Fruit fly (Drosophila melanogaster) whole organism, prepupa: ENCODE data around the gene form3.

Experiments
- Blimp-1 ChIP-seq: fragments of 200-800 bp; sonication (Bioruptor generic); optimal IDR thresholded peaks from 3 replicates; lab custom pipeline; 2017; ENCODE audit warnings: missing biosample characterization, missing genetic modification characterization, mild to moderate bottlenecking, moderate library complexity, missing genetic modification reagents
- CG10631 ChIP-seq: fragments of 200-800 bp; sonication (Bioruptor generic); optimal IDR thresholded peaks from 2 replicates; lab custom pipeline; 2016; ENCODE audit warnings: missing biosample characterization, missing genetic modification characterization
- CG11294 ChIP-seq: fragments of 200-800 bp; sonication (Bioruptor generic); IDR thresholded peaks from 2 replicates; pipeline ENCODE4 v1.3.6; 2022; ENCODE audit warnings: missing biosample characterization, missing genetic modification characterization
- CG15336 ChIP-seq: fragments of 200-800 bp; sonication (Bioruptor generic); IDR thresholded peaks from 2 replicates; pipeline ENCODE4 v1.3.6; 2022; ENCODE audit warnings: missing biosample characterization, missing genetic modification characterization
- CG1621 ChIP-seq: fragments of 200-800 bp; sonication (Bioruptor generic); optimal IDR thresholded peaks from 3 replicates; lab custom pipeline; 2018; ENCODE audit warnings: missing biosample characterization, mild to moderate bottlenecking, missing genetic modification characterization
- CG16779 ChIP-seq: fragments of 200-800 bp; sonication (Bioruptor generic); optimal IDR thresholded peaks from 3 replicates; lab custom pipeline; 2017; ENCODE audit warnings: missing biosample characterization, mild to moderate bottlenecking, missing genetic modification characterization
- CG3032 ChIP-seq: fragments of 200-800 bp; optimal IDR thresholded peaks from 2 replicates; lab custom pipeline; 2019; ENCODE audit warnings: missing biosample characterization, mild to moderate bottlenecking, missing genetic modification characterization, moderate library complexity
- CG31627 ChIP-seq: fragments of 200-800 bp; sonication (Bioruptor generic); optimal IDR thresholded peaks from 3 replicates; lab custom pipeline; 2016; ENCODE audit warnings: missing biosample characterization, missing genetic modification characterization
- CG34406 ChIP-seq: fragments of 200-800 bp; sonication (Bioruptor generic); optimal IDR thresholded peaks from 3 replicates; lab custom pipeline; 2016; ENCODE audit warnings: missing biosample characterization, missing genetic modification characterization
- CG3919 ChIP-seq: fragments of 200-800 bp; sonication (Bioruptor generic); optimal IDR thresholded peaks from 3 replicates; lab custom pipeline; 2016; ENCODE audit warnings: missing biosample characterization, missing genetic modification characterization
- CG4318 ChIP-seq: fragments of 200-800 bp; sonication (Bioruptor generic); optimal IDR thresholded peaks from 3 replicates; lab custom pipeline; 2017; ENCODE audit warnings: missing biosample characterization, mild to moderate bottlenecking, missing genetic modification characterization
- CG6163 ChIP-seq: fragments of 200-800 bp; sonication (Bioruptor generic); IDR thresholded peaks from 3 replicates; pipeline ENCODE4 v1.3.6; 2022; ENCODE audit warnings: missing biosample characterization, missing genetic modification characterization
- CG6276 ChIP-seq: fragments of 200-800 bp; sonication (Bioruptor generic); optimal IDR thresholded peaks from 2 replicates; lab custom pipeline; 2017; ENCODE audit warnings: missing biosample characterization, mild to moderate bottlenecking, missing genetic modification characterization
- CG6808 ChIP-seq: fragments of 200-800 bp; sonication (Bioruptor generic); optimal IDR thresholded peaks from 3 replicates; lab custom pipeline; 2017; ENCODE audit warnings: missing biosample characterization, missing genetic modification characterization, mild to moderate bottlenecking, moderate library complexity, missing genetic modification reagents
- CG6854 ChIP-seq: fragments of 200-800 bp; sonication (Bioruptor generic); optimal IDR thresholded peaks from 2 replicates; lab custom pipeline; 2017; ENCODE audit warnings: missing biosample characterization, mild to moderate bottlenecking, missing genetic modification characterization
- CG7368 ChIP-seq: fragments of 200-800 bp; sonication (Bioruptor generic); optimal IDR thresholded peaks from 3 replicates; lab custom pipeline; 2016; ENCODE audit warnings: missing biosample characterization, missing genetic modification characterization
- CG8119 ChIP-seq: fragments of 200-800 bp; sonication (Bioruptor generic); IDR thresholded peaks from 3 replicates; pipeline ENCODE4 v1.3.6; 2022; ENCODE audit warnings: missing biosample characterization, missing genetic modification characterization
- CG8319 ChIP-seq: fragments of 200-800 bp; sonication (Bioruptor generic); optimal IDR thresholded peaks from 3 replicates; lab custom pipeline; 2016; ENCODE audit warnings: missing biosample characterization, missing genetic modification characterization
- CG8632 ChIP-seq: fragments of 200-800 bp; sonication (Bioruptor generic); optimal IDR thresholded peaks from 3 replicates; lab custom pipeline; 2016; ENCODE audit warnings: missing biosample characterization, missing genetic modification characterization
- CG9139 ChIP-seq: fragments of 200-800 bp; sonication (Bioruptor generic); optimal IDR thresholded peaks from 3 replicates; lab custom pipeline; 2017; ENCODE audit warnings: missing biosample characterization, mild to moderate bottlenecking, missing genetic modification characterization
- Eip75B ChIP-seq: fragments of 200-800 bp; sonication (Bioruptor generic); optimal IDR thresholded peaks from 3 replicates; lab custom pipeline; 2016; ENCODE audit warnings: missing biosample characterization, missing genetic modification characterization
- Eip78C ChIP-seq: fragments of 200-800 bp; sonication (Bioruptor generic); peaks from one replicate; lab custom pipeline; 2016; ENCODE audit warnings: missing biosample characterization, missing genetic modification characterization
- Eip93F ChIP-seq: fragments of 200-800 bp; sonication (Bioruptor generic); optimal IDR thresholded peaks from 2 replicates; lab custom pipeline; 2016; ENCODE audit warnings: missing biosample characterization, mild to moderate bottlenecking, missing genetic modification characterization
- Ets21C ChIP-seq: fragments of 200-800 bp; sonication (Bioruptor generic); optimal IDR thresholded peaks from 3 replicates; lab custom pipeline; 2016; ENCODE audit warnings: missing biosample characterization, missing genetic modification characterization
- Ets96B ChIP-seq: fragments of 200-800 bp; optimal IDR thresholded peaks from 2 replicates; lab custom pipeline; 2019; ENCODE audit warnings: missing biosample characterization, mild to moderate bottlenecking, missing genetic modification characterization, moderate library complexity
- Gug ChIP-seq: fragments of 200-800 bp; sonication (Bioruptor generic); IDR thresholded peaks from 2 replicates; pipeline ENCODE4 v1.3.6; 2022; ENCODE audit warnings: missing biosample characterization, missing genetic modification characterization
- Hr39 ChIP-seq: fragments of 200-800 bp; sonication (Bioruptor generic); optimal IDR thresholded peaks from 2 replicates; lab custom pipeline; 2016; ENCODE audit warnings: missing biosample characterization, missing genetic modification characterization
- Hr4 ChIP-seq: fragments of 200-800 bp; sonication (Bioruptor generic); optimal IDR thresholded peaks from 3 replicates; lab custom pipeline; 2016; ENCODE audit warnings: missing biosample characterization, missing genetic modification characterization
- Lpt ChIP-seq: fragments of 200-800 bp; sonication (Bioruptor generic); optimal IDR thresholded peaks from 3 replicates; lab custom pipeline; 2016; ENCODE audit warnings: missing biosample characterization, missing genetic modification characterization
- Met ChIP-seq: fragments of 200-800 bp; sonication (Bioruptor generic); optimal IDR thresholded peaks from 3 replicates; lab custom pipeline; 2016; ENCODE audit warnings: missing biosample characterization, missing genetic modification characterization
- OdsH ChIP-seq: fragments of 200-800 bp; sonication (Bioruptor generic); optimal IDR thresholded peaks from 3 replicates; lab custom pipeline; 2016; ENCODE audit warnings: missing biosample characterization, missing genetic modification characterization
- Smox ChIP-seq: fragments of 200-800 bp; sonication (Bioruptor generic); optimal IDR thresholded peaks from 3 replicates; lab custom pipeline; 2016; ENCODE audit warnings: missing biosample characterization, missing genetic modification characterization
- Sox102F ChIP-seq: fragments of 200-800 bp; sonication (Bioruptor generic); optimal IDR thresholded peaks from 2 replicates; lab custom pipeline; 2016; ENCODE audit warnings: missing biosample characterization, mild to moderate bottlenecking, missing genetic modification characterization
- Sox14 ChIP-seq: fragments of 200-800 bp; sonication (Bioruptor generic); optimal IDR thresholded peaks from 3 replicates; lab custom pipeline; 2016; ENCODE audit warnings: missing biosample characterization, missing genetic modification characterization
- Sox15 ChIP-seq: fragments of 200-800 bp; sonication (Bioruptor generic); optimal IDR thresholded peaks from 3 replicates; lab custom pipeline; 2016; ENCODE audit warnings: missing biosample characterization, missing genetic modification characterization
- achi ChIP-seq: fragments of 200-800 bp; sonication (Bioruptor generic); optimal IDR thresholded peaks from 3 replicates; lab custom pipeline; 2016; ENCODE audit warnings: missing biosample characterization, missing genetic modification characterization
- acj6 ChIP-seq: fragments of 200-800 bp; sonication (Bioruptor generic); optimal IDR thresholded peaks from 3 replicates; lab custom pipeline; 2016; ENCODE audit warnings: missing biosample characterization, missing genetic modification characterization
- cyc ChIP-seq: fragments of 200-800 bp; sonication (Bioruptor generic); optimal IDR thresholded peaks from 3 replicates; lab custom pipeline; 2016; ENCODE audit warnings: missing biosample characterization, missing genetic modification characterization
- dac ChIP-seq: fragments of 200-800 bp; sonication (Bioruptor generic); optimal IDR thresholded peaks from 2 replicates; lab custom pipeline; 2017; ENCODE audit warnings: missing biosample characterization, mild to moderate bottlenecking, missing genetic modification characterization
- dsx ChIP-seq: fragments of 200-800 bp; optimal IDR thresholded peaks from 3 replicates; lab custom pipeline; 2019; ENCODE audit warnings: missing biosample characterization, mild to moderate bottlenecking, missing genetic modification characterization, moderate library complexity; ENCODE audit not compliant: poor library complexity, severe bottlenecking
- eg ChIP-seq: fragments of 200-800 bp; sonication (Bioruptor generic); IDR thresholded peaks from 3 replicates; pipeline ENCODE4 v1.3.6; 2022; ENCODE audit warnings: missing biosample characterization, missing genetic modification characterization
- esn ChIP-seq: fragments of 200-800 bp; sonication (Bioruptor generic); optimal IDR thresholded peaks from 2 replicates; lab custom pipeline; 2016; ENCODE audit warnings: missing biosample characterization, mild to moderate bottlenecking, missing genetic modification characterization, moderate library complexity
- fd59A ChIP-seq: fragments of 200-800 bp; sonication (Bioruptor generic); optimal IDR thresholded peaks from 2 replicates; lab custom pipeline; 2017; ENCODE audit warnings: missing biosample characterization, mild to moderate bottlenecking, missing genetic modification characterization, missing genetic modification reagents
- fd85E ChIP-seq: fragments of 200-800 bp; sonication (Bioruptor generic); optimal IDR thresholded peaks from 3 replicates; lab custom pipeline; 2016; ENCODE audit warnings: missing biosample characterization, missing genetic modification characterization
- fkh ChIP-seq: fragments of 200-800 bp; sonication (Bioruptor generic); optimal IDR thresholded peaks from 3 replicates; lab custom pipeline; 2017; ENCODE audit warnings: missing biosample characterization, mild to moderate bottlenecking, missing genetic modification characterization, moderate library complexity
- lz ChIP-seq: fragments of 200-800 bp; sonication (Bioruptor generic); optimal IDR thresholded peaks from 3 replicates; lab custom pipeline; 2016; ENCODE audit warnings: missing biosample characterization, missing genetic modification characterization
- net ChIP-seq: fragments of 200-800 bp; sonication (Bioruptor generic); optimal IDR thresholded peaks from 3 replicates; lab custom pipeline; 2016; ENCODE audit warnings: missing biosample characterization, missing genetic modification characterization
- pdm3 ChIP-seq: fragments of 200-800 bp; sonication (Bioruptor generic); optimal IDR thresholded peaks from 3 replicates; lab custom pipeline; 2016; ENCODE audit warnings: missing biosample characterization, missing genetic modification characterization
- salr ChIP-seq, 2 experiments: fragments of 200-800 bp; sonication (Bioruptor generic); optimal IDR thresholded peaks; 3 replicates each; lab custom pipeline; 2016 to 2018; ENCODE audit warnings: missing biosample characterization in 2 of 2, missing genetic modification characterization in 2 of 2, mild to moderate bottlenecking in 1 of 2
- spab ChIP-seq: fragments of 200-800 bp; sonication (Bioruptor generic); optimal IDR thresholded peaks from 2 replicates; lab custom pipeline; 2017; ENCODE audit warnings: missing biosample characterization, mild to moderate bottlenecking, missing genetic modification characterization, missing genetic modification reagents
- ss ChIP-seq, 2 experiments: fragments of 200-800 bp; sonication (Bioruptor generic); optimal IDR thresholded peaks; 2 replicates in 1 of 2; 3 replicates in 1 of 2; lab custom pipeline; 2017 to 2018; ENCODE audit warnings: mild to moderate bottlenecking in 2 of 2, missing biosample characterization in 2 of 2, missing genetic modification characterization in 2 of 2, moderate library complexity in 1 of 2
- topi ChIP-seq: fragments of 200-800 bp; sonication (Bioruptor generic); optimal IDR thresholded peaks from 3 replicates; lab custom pipeline; 2016; ENCODE audit warnings: missing biosample characterization, missing genetic modification characterization
- vri ChIP-seq: fragments of 200-800 bp; sonication (Bioruptor generic); optimal IDR thresholded peaks from 3 replicates; lab custom pipeline; 2016; ENCODE audit warnings: missing biosample characterization, mild to moderate bottlenecking, missing genetic modification characterization

Gene form3

dm6 chr3L:7090764-7091163 lies 3.9 kb upstream of the form3 start:
- no peak for TF ChIP-seq Smox (GFP tag; lab: Kevin White, UChicago)
- 0 out of 2 replicates have a peak, but pooled peaks have one; percentile 30 for TF ChIP-seq CG15336 (GFP tag; lab: Robert Waterston, UW)
- TF ChIP-seq achi (GFP tag; lab: Kevin White, UChicago): peak; percentile 39
- peak; percentile 32 for TF ChIP-seq spab (GFP tag; lab: Kevin White, UChicago)
- peak; percentile 56; the same call in 1 of the 3 replicates for TF ChIP-seq eg (GFP tag; lab: Robert Waterston, UW)
- peak; percentile 20 for TF ChIP-seq Hr4 (GFP tag; lab: Kevin White, UChicago)
- no peak for TF ChIP-seq vri
- TF ChIP-seq Ets21C (GFP tag; lab: Kevin White, UChicago): no peak
- TF ChIP-seq Lpt (GFP tag; lab: Kevin White, UChicago): no peak
- TF ChIP-seq Sox15 (GFP tag; lab: Kevin White, UChicago): no peak
- peak; percentile 24 for TF ChIP-seq CG34406 (GFP tag; lab: Kevin White, UChicago)
- no peak for TF ChIP-seq CG6276 (GFP tag; lab: Kevin White, UChicago)
- peak; percentile 39 for TF ChIP-seq Ets96B (tag; lab: Kevin White, UChicago)
- TF ChIP-seq net (GFP tag; lab: Kevin White, UChicago): peak; percentile 13
- peak; percentile 60 for TF ChIP-seq CG8319 (GFP tag; lab: Kevin White, UChicago)
- no peak for TF ChIP-seq Gug
- no peak for TF ChIP-seq fkh (GFP tag; lab: Kevin White, UChicago)
- TF ChIP-seq fd59A (GFP tag; lab: Kevin White, UChicago): no peak
- no peak for TF ChIP-seq CG11294
- TF ChIP-seq CG31627 (GFP tag; lab: Kevin White, UChicago): no peak
- peak; percentile 22 for TF ChIP-seq CG6808 (GFP tag; lab: Kevin White, UChicago)
- peak; percentile 3 for TF ChIP-seq Met
- TF ChIP-seq CG8119: no peak
- peak; percentile 77 for TF ChIP-seq CG3919 (GFP tag; lab: Kevin White, UChicago)
- no peak for TF ChIP-seq dsx
- no peak for TF ChIP-seq Eip93F (GFP tag; lab: Kevin White, UChicago)
- TF ChIP-seq ss (GFP tag; optimal IDR thresholded peaks at IDR 0.05; lab: Kevin White, UChicago): no peak
- TF ChIP-seq CG16779 (tag; lab: Kevin White, UChicago): no peak
- TF ChIP-seq CG8632: peak; percentile 26
- peak; percentile 43 for TF ChIP-seq CG3032
- peak; percentile 18 for TF ChIP-seq OdsH (GFP tag; lab: Kevin White, UChicago)
- no peak for TF ChIP-seq Blimp-1
- peak; percentile 26 for TF ChIP-seq topi
- TF ChIP-seq acj6 (GFP tag; lab: Kevin White, UChicago): peak; percentile 43
- TF ChIP-seq Hr39 (GFP tag; lab: Kevin White, UChicago): no peak
- TF ChIP-seq Eip75B (GFP tag; lab: Kevin White, UChicago): peak; percentile 50
- no peak for TF ChIP-seq esn (GFP tag; lab: Kevin White, UChicago)
- TF ChIP-seq CG6163 (GFP tag; lab: Robert Waterston, UW): peak; percentile 47; the same call in 2 of the 3 replicates
- TF ChIP-seq cyc (GFP tag; lab: Kevin White, UChicago): peak; percentile 17
- no peak for TF ChIP-seq lz (GFP tag; lab: Kevin White, UChicago)
- no peak for TF ChIP-seq salr (GFP tag; optimal IDR thresholded peaks at IDR 0.05; lab: Kevin White, UChicago)
- no peak for TF ChIP-seq Sox102F (GFP tag; lab: Kevin White, UChicago)
- TF ChIP-seq CG7368 (GFP tag; lab: Kevin White, UChicago): peak; percentile 64
- TF ChIP-seq dac (GFP tag; lab: Kevin White, UChicago): no peak
- no peak for TF ChIP-seq CG1621 (tag; lab: Kevin White, UChicago)
- TF ChIP-seq Sox14 (GFP tag; lab: Kevin White, UChicago): no peak
- no peak for TF ChIP-seq CG9139 (GFP tag; lab: Kevin White, UChicago)
- no peak for TF ChIP-seq fd85E (GFP tag; lab: Kevin White, UChicago)
- no peak for TF ChIP-seq CG6854 (GFP tag; lab: Kevin White, UChicago)
- TF ChIP-seq CG10631 (GFP tag; lab: Kevin White, UChicago): peak; percentile 31
- TF ChIP-seq pdm3 (GFP tag; lab: Kevin White, UChicago): peak; percentile 45
- peak; percentile 79 for TF ChIP-seq Eip78C (GFP tag; lab: Kevin White, UChicago)
- no peak for TF ChIP-seq CG4318 (GFP tag; lab: Kevin White, UChicago)
